Worm (Caenorhabditis elegans) whole organism, L1 larva: Measurements from ENCODE around the gene clec-37.

ENCODE experiments used
- F16B12.6 ChIP-seq: fragments of 150-350 bp; optimal IDR thresholded peaks from 2 replicates; lab custom pipeline; 2014; ENCODE audit warnings: missing biosample characterization, missing genetic modification characterization
- ceh-82 ChIP-seq, 3 experiments: fragments of 150-350 bp in 1 of 3; sonication (generic microtip) in 2 of 3; optimal IDR thresholded peaks; 2 replicates each; lab custom pipeline; 2014 to 2017; ENCODE audit warnings: missing biosample characterization in 3 of 3, missing genetic modification characterization in 3 of 3
- dpl-1 ChIP-seq, 3 experiments: fragments of 150-350 bp in 2 of 3; sonication (generic microtip) in 1 of 3; optimal IDR thresholded peaks; 2 replicates each; lab custom pipeline; 2014 to 2017; ENCODE audit warnings: missing biosample characterization in 3 of 3, missing genetic modification characterization in 3 of 3, missing genetic modification reagents in 3 of 3
- efl-1 ChIP-seq, 4 experiments: fragments of 150-350 bp; optimal IDR thresholded peaks in 3 of 4; peaks in 1 of 4; 1 replicate in 1 of 4; 2 replicates in 3 of 4; lab custom pipeline; 2014; ENCODE audit warnings: missing biosample characterization in 2 of 4, missing genetic modification characterization in 2 of 4, missing genetic modification reagents in 2 of 4
- elt-3 ChIP-seq, 6 experiments: fragments of 150-350 bp in 1 of 6; sonication (generic microtip); optimal IDR thresholded peaks; 2 replicates each; lab custom pipeline; 2017 to 2018; ENCODE audit warnings: missing biosample characterization in 6 of 6, missing genetic modification characterization in 6 of 6, inconsistent platforms in 1 of 6
- nhr-237 ChIP-seq: fragments of 150-350 bp; optimal IDR thresholded peaks from 2 replicates; lab custom pipeline; 2014; ENCODE audit warnings: missing biosample characterization, missing genetic modification characterization
- nhr-76 ChIP-seq: sonication (generic microtip); optimal IDR thresholded peaks from 2 replicates; lab custom pipeline; 2017; ENCODE audit warnings: missing biosample characterization, missing genetic modification characterization
- tlp-1 ChIP-seq: fragments of 150-350 bp; optimal IDR thresholded peaks from 2 replicates; lab custom pipeline; 2014; ENCODE audit warnings: missing biosample characterization, missing genetic modification characterization
- unc-86 ChIP-seq: sonication (generic microtip); optimal IDR thresholded peaks from 2 replicates; lab custom pipeline; 2016; ENCODE audit warnings: missing genetic modification characterization, missing compliant biosample characterization

DNA sequence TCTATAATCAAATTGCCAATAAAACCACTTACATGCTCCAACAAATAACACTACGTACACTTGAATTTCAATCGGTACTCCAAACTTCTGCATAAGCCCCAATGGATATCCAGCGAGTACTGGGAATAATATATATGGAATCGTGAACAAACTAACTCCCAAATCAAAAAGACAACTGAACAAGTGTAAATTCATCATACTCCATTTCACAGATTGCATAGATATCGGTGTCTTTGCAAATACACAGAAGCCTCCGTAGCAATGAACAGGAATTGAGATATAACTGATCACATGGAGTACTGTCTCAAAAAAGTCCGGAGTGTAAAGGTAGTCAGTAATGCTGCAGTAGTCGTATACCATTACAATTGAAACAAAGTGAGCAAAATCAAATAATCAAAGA, 22.5 kb downstream of the clec-37 start, which contains the start of gene srh-214:
- TF ChIP-seq efl-1 (optimal IDR thresholded peaks at IDR 0.05; lab: Kevin White, UChicago) (no peak), efl-1 (GFP tag; optimal IDR thresholded peaks at IDR 0.05 in 1 of 2; lab: Kevin White, UChicago) (peak in 1 of 2 experiments; percentile 65), elt-3 (tag; optimal IDR thresholded peaks at IDR 0.05; lab: Kevin White, UChicago) (no peak), dpl-1 (GFP tag; optimal IDR thresholded peaks at IDR 0.05; lab: Kevin White, UChicago) (no peak), unc-86 (tag; lab: Kevin White, UChicago) (no peak), nhr-237 (no peak), nhr-76 (no peak), tlp-1 (no peak), F16B12.6 (no peak), ceh-82 (tag; optimal IDR thresholded peaks at IDR 0.05; lab: Kevin White, UChicago) (no peak)
